Worm (Caenorhabditis elegans) whole organism, early embryonic: ENCODE results near the gene Y70C5A.4.
"Not testable (repeated sequence)": the region's sequence is repeated elsewhere in the genome, so short reads cannot be mapped to it uniquely, and the experiment has no call there.

Experiments used
- B0310.2 ChIP-seq: sonication (generic microtip); optimal IDR thresholded peaks from 2 replicates; lab custom pipeline; 2016; ENCODE audit warnings: mild to moderate bottlenecking, missing genetic modification characterization, missing compliant biosample characterization
- F13C5.2 ChIP-seq: sonication (generic microtip); optimal IDR thresholded peaks from 2 replicates; lab custom pipeline; 2017; ENCODE audit warnings: mild to moderate bottlenecking, missing genetic modification characterization, inconsistent platforms, missing compliant biosample characterization
- aly-1 ChIP-seq: sonication (generic microtip); optimal IDR thresholded peaks from 2 replicates; lab custom pipeline; 2016; ENCODE audit warnings: missing genetic modification characterization, missing compliant biosample characterization
- ama-1 ChIP-seq: fragments of 150-350 bp; optimal IDR thresholded peaks from 2 replicates; lab custom pipeline; 2014
- ceh-13 ChIP-seq: fragments of 200-800 bp; sonication (Bioruptor generic); optimal IDR thresholded peaks from 2 replicates; lab custom pipeline; 2018; ENCODE audit warnings: mild to moderate bottlenecking, missing genetic modification characterization, missing compliant biosample characterization
- ceh-36 ChIP-seq: sonication (generic microtip); optimal IDR thresholded peaks from 2 replicates; lab custom pipeline; 2016; ENCODE audit warnings: missing genetic modification characterization, inconsistent platforms, missing compliant biosample characterization
- ets-7 ChIP-seq: sonication (generic microtip); optimal IDR thresholded peaks from 2 replicates; lab custom pipeline; 2016; ENCODE audit warnings: missing genotype, missing genetic modification characterization, missing compliant biosample characterization
- flt-1 ChIP-seq: fragments of 200-800 bp; sonication (Bioruptor generic); IDR thresholded peaks from 2 replicates; pipeline ENCODE4 v1.3.6; 2022; ENCODE audit warnings: missing genetic modification characterization, missing compliant biosample characterization
- hmbx-1 ChIP-seq: sonication (generic microtip); optimal IDR thresholded peaks from 2 replicates; lab custom pipeline; 2016; ENCODE audit warnings: mild to moderate bottlenecking, missing genetic modification characterization, missing compliant biosample characterization
- hmg-4 ChIP-seq: fragments of 200-800 bp; sonication (Bioruptor generic); optimal IDR thresholded peaks from 2 replicates; lab custom pipeline; 2018; ENCODE audit warnings: mild to moderate bottlenecking, missing genetic modification characterization, missing compliant biosample characterization
- hnd-1 ChIP-seq: sonication (generic microtip); optimal IDR thresholded peaks from 2 replicates; lab custom pipeline; 2016; ENCODE audit warnings: missing genetic modification characterization, missing compliant biosample characterization
- pes-1 ChIP-seq: fragments of 200-800 bp; sonication (Bioruptor generic); IDR thresholded peaks from 2 replicates; pipeline ENCODE4 v1.3.6; 2022; ENCODE audit warnings: missing genetic modification reagents, missing genetic modification characterization, missing compliant biosample characterization
- scrt-1 ChIP-seq: fragments of 200-800 bp; sonication (Bioruptor generic); IDR thresholded peaks from 2 replicates; pipeline ENCODE4 v1.3.6; 2022; ENCODE audit warnings: missing genetic modification characterization, missing compliant biosample characterization
- sea-1 ChIP-seq: fragments of 200-800 bp; sonication (Bioruptor generic); conservative IDR thresholded peaks from 2 replicates; pipeline ENCODE4 v1.3.6; 2022; ENCODE audit warnings: missing genetic modification characterization, missing compliant biosample characterization
- tbx-11 ChIP-seq: fragments of 200-800 bp; sonication (Bioruptor generic); IDR thresholded peaks from 2 replicates; pipeline ENCODE4 v1.3.6; 2022; ENCODE audit warnings: missing genetic modification characterization, missing compliant biosample characterization
- tbx-37 ChIP-seq: fragments of 200-800 bp; sonication (Bioruptor generic); conservative IDR thresholded peaks from 2 replicates; pipeline ENCODE4 v1.3.6; 2022; ENCODE audit warnings: missing genetic modification reagents, missing genetic modification characterization, missing compliant biosample characterization
- tra-4 ChIP-seq: sonication (generic microtip); optimal IDR thresholded peaks from 2 replicates; lab custom pipeline; 2017; ENCODE audit warnings: missing genetic modification characterization, missing compliant biosample characterization

Y70C5A.4 gene

DNA sequence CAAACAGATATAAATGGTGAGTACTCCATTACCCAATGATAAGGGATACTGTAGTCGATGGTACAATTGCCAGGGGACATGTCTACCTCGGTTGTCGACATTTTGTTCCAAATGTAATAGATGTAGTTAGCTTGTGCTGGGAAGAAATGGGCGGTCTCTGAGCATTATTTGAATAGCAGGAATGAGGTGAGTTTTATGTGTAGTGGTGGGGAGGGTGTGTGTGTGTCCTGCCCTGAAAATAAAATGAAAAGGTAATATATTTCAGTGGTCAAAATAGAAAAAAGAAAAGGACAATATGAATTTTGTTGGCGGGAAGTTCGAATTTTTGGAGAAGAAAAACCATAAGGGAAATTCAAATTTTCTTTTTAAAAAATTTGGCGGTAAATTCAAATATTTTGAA lies 43.3 kb downstream of the Y70C5A.4 start, which contains the start of gene Y70C5B.2:
TSS of gene Y70C5B.2 (minus strand) at position 101 of the 400 bp plus-strand sequence.
- TF ChIP-seq scrt-1 (GFP tag; lab: Robert Waterston, UW); F13C5.2 (tag; lab: Kevin White, UChicago); B0310.2 (tag; lab: Kevin White, UChicago): not testable (repeated sequence)

DNA sequence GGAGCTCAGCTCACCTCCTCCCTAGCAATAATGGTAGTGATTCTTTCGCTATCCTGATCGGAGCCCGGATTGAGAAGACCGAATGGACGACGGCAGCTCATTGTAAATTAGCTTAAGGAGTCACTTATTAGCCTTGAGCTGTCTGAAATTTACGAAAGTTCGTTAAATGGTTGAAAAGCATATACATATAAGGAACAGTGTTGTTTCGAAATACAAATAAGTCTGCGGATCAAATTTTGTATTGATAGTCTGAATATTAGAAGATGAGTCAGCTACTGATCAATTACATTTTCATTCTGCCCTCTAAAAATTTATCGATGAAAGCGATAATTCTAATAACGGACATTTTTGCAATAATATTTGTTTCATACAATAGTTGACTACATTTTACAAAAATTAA lies 49.1 kb downstream of the Y70C5A.4 start, which contains the start of gene F14F8.14:
TSS of gene F14F8.14 (minus strand) at position 101 of the 400 bp plus-strand sequence.
- no peak for TF ChIP-seq scrt-1 (GFP tag; lab: Robert Waterston, UW)
- TF ChIP-seq pes-1: no peak
- no peak for TF ChIP-seq ets-7 (tag; lab: Kevin White, UChicago)
- no peak for TF ChIP-seq hmbx-1 (tag; lab: Kevin White, UChicago)
- no peak for TF ChIP-seq F13C5.2 (tag; lab: Kevin White, UChicago)
- TF ChIP-seq B0310.2 (tag; lab: Kevin White, UChicago): no peak
- TF ChIP-seq ama-1 (lab: Kevin White, UChicago): no peak
- TF ChIP-seq ceh-36 (tag; lab: Kevin White, UChicago): no peak
- TF ChIP-seq tbx-37 (GFP tag; lab: Robert Waterston, UW): no peak
- TF ChIP-seq tbx-11 (GFP tag; lab: Robert Waterston, UW): no peak
- TF ChIP-seq hnd-1 (tag; lab: Kevin White, UChicago): no peak
- no peak for TF ChIP-seq flt-1 (GFP tag; lab: Robert Waterston, UW)
- TF ChIP-seq ceh-13 (GFP tag; lab: Kevin White, UChicago): no peak
- TF ChIP-seq aly-1 (tag; lab: Kevin White, UChicago): no peak
- TF ChIP-seq sea-1 (GFP tag; lab: Robert Waterston, UW): no peak
- TF ChIP-seq hmg-4: no peak
- no peak for TF ChIP-seq tra-4 (tag; lab: Kevin White, UChicago)
